Worm (Caenorhabditis elegans) whole organism, early embryonic: Measurements from ENCODE around the gene mcat-1.

Source experiments
- aly-1 ChIP-seq: sonication (generic microtip); optimal IDR thresholded peaks from 2 replicates; lab custom pipeline; 2016; ENCODE audit warnings: missing genetic modification characterization, missing compliant biosample characterization
- ama-1 ChIP-seq: fragments of 150-350 bp; optimal IDR thresholded peaks from 2 replicates; lab custom pipeline; 2014
- ceh-13 ChIP-seq: fragments of 200-800 bp; sonication (Bioruptor generic); optimal IDR thresholded peaks from 2 replicates; lab custom pipeline; 2018; ENCODE audit warnings: mild to moderate bottlenecking, missing genetic modification characterization, missing compliant biosample characterization
- hnd-1 ChIP-seq: sonication (generic microtip); optimal IDR thresholded peaks from 2 replicates; lab custom pipeline; 2016; ENCODE audit warnings: missing genetic modification characterization, missing compliant biosample characterization

ce11 chrII:75831-76230 is 15.5 kb downstream of the mcat-1 start:
- no peak for TF ChIP-seq ceh-13 (GFP tag; lab: Kevin White, UChicago)
- no peak for TF ChIP-seq ama-1 (lab: Kevin White, UChicago)
- no peak for TF ChIP-seq aly-1 (tag; lab: Kevin White, UChicago)
- TF ChIP-seq hnd-1 (tag; lab: Kevin White, UChicago), result no peak
